Fruit fly (Drosophila melanogaster): ENCODE data around the gene CG7384.

CG7384 gene

DNA sequence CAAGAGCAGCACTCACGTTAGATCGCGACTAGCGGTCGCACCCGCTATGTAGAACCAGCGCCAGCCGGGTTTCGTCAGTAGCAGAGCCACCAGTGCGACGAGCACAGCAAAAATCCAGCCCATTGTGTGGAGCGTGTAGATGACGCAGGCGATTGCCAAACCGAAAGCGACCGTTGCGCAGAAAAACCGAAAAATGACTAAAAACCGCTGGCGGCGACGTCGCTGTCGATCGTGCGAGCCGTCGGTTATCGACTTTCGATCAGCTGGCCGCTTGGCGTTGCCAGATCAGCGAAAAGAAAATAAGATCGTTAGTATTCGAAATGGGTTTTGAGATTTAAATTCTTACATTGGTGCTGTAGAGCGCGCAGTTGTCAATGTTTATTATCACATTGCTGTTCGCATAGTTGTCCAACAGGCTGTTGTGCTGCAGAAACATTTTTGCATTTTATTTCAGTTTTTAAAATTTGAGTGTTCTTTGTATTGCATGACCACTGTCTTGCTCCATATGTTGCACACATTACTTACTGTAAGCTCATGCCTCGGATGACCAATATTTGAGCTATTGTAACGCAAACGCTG lies 6.3 kb upstream of the CG7384 start (continued):
- peak; percentile 31; the same call in 1 of the 2 replicates for TF ChIP-seq Oaz (GFP tag; IDR thresholded peaks at IDR 0.05)
- TF ChIP-seq CG15011 (GFP tag; optimal IDR thresholded peaks at IDR 0.05), result no peak
- no peak for TF ChIP-seq CG10147 (GFP tag; optimal IDR thresholded peaks at IDR 0.05)
- TF ChIP-seq unc-4 (GFP tag; IDR thresholded peaks at IDR 0.05; ENCODE audit: partially characterized antibody), result no peak; the same call in 1 of the 2 replicates
- peak; percentile 31 for TF ChIP-seq CG11504 (tag; optimal IDR thresholded peaks at IDR 0.05)
- TF ChIP-seq B-H2 (GFP tag; optimal IDR thresholded peaks at IDR 0.05), result no peak
- no peak for TF ChIP-seq CG8359 (GFP tag; optimal IDR thresholded peaks at IDR 0.05; ENCODE audit: borderline replicate concordance)
- TF ChIP-seq CG17802 (tag; optimal IDR thresholded peaks at IDR 0.05), result no peak
- TF ChIP-seq mam (GFP tag; optimal IDR thresholded peaks at IDR 0.05), result peak; percentile 47
- TF ChIP-seq inv (GFP tag; IDR thresholded peaks at IDR 0.05; ENCODE audit: partially characterized antibody), result no peak
- no peak; the same call in none of the 2 replicates for TF ChIP-seq E2f2 (GFP tag; IDR thresholded peaks at IDR 0.05)
- TF ChIP-seq crp (GFP tag; optimal IDR thresholded peaks at IDR 0.05), result peak; percentile 35 to 91
- peak; percentile 36 for TF ChIP-seq CG17385 (GFP tag; optimal IDR thresholded peaks at IDR 0.05)
- no peak for TF ChIP-seq CG2889 (GFP tag; IDR thresholded peaks at IDR 0.05)
- no peak for TF ChIP-seq CG1024 (GFP tag; IDR thresholded peaks at IDR 0.05)
- TF ChIP-seq CG13775 (GFP tag; optimal IDR thresholded peaks at IDR 0.05), result peak; percentile 43
- no peak for TF ChIP-seq CG2875 (GFP tag; optimal IDR thresholded peaks at IDR 0.05)
- TF ChIP-seq CG30431 (GFP tag; optimal IDR thresholded peaks at IDR 0.05), result peak; percentile 28
- peak; percentile 34 for TF ChIP-seq HmgD (GFP tag; optimal IDR thresholded peaks at IDR 0.05)
- no peak for TF ChIP-seq Sry-β (GFP tag; optimal IDR thresholded peaks at IDR 0.05)
- TF ChIP-seq CG1233 (GFP tag; optimal IDR thresholded peaks at IDR 0.05), result peak; percentile 43
- no peak for TF ChIP-seq CG6654 (GFP tag; optimal IDR thresholded peaks at IDR 0.05)
- TF ChIP-seq CG6689 (GFP tag; IDR thresholded peaks at IDR 0.05), result peak; percentile 36; the same call in 1 of the 2 replicates
- no peak for TF ChIP-seq CG16813 (GFP tag; IDR thresholded peaks at IDR 0.05; ENCODE audit: partially characterized antibody)
- TF ChIP-seq en (GFP tag; optimal IDR thresholded peaks at IDR 0.05), result peak; percentile 23
- no peak for TF ChIP-seq fru (optimal IDR thresholded peaks at IDR 0.05)
- TF ChIP-seq trh (GFP tag; optimal IDR thresholded peaks at IDR 0.05), result no peak
- peak; percentile 9 for TF ChIP-seq lbe (GFP tag; optimal IDR thresholded peaks at IDR 0.05)
- TF ChIP-seq Camta (GFP tag; optimal IDR thresholded peaks at IDR 0.05), result peak; percentile 44
- TF ChIP-seq ERR (GFP tag; optimal IDR thresholded peaks at IDR 0.05), result peak; percentile 50
- no peak for TF ChIP-seq ttk (GFP tag; IDR thresholded peaks at IDR 0.05)
- peak; percentile 6 for TF ChIP-seq gcm (GFP tag; optimal IDR thresholded peaks at IDR 0.05)
- peak; percentile 13 for TF ChIP-seq CG8944 (GFP tag; optimal IDR thresholded peaks at IDR 0.05)
- TF ChIP-seq HLH54F (GFP tag; optimal IDR thresholded peaks at IDR 0.05), result peak; percentile 31
- no peak for TF ChIP-seq kah (GFP tag; optimal IDR thresholded peaks at IDR 0.05)
- TF ChIP-seq CG6813 (GFP tag; optimal IDR thresholded peaks at IDR 0.05), result peak; percentile 6
- TF ChIP-seq CG32772 (GFP tag; IDR thresholded peaks at IDR 0.05), result no peak
- peak; percentile 91 for TF ChIP-seq Med (GFP tag)
- peak; percentile 35 for TF ChIP-seq wek (GFP tag; optimal IDR thresholded peaks at IDR 0.05)
- TF ChIP-seq ranshi (GFP tag; IDR thresholded peaks at IDR 0.05), result peak; percentile 4
- 0 out of 3 replicates have a peak, but pooled peaks have one; percentile 39 for TF ChIP-seq dysf (GFP tag; IDR thresholded peaks at IDR 0.05)
- no peak for TF ChIP-seq cad (GFP tag; optimal IDR thresholded peaks at IDR 0.05)
- TF ChIP-seq CG3065 (GFP tag; optimal IDR thresholded peaks at IDR 0.05), result no peak
- peak; percentile 4 for TF ChIP-seq Ets97D (GFP tag; optimal IDR thresholded peaks at IDR 0.05)
- no peak for TF ChIP-seq zf30C (GFP tag; optimal IDR thresholded peaks at IDR 0.05)
- no peak for TF ChIP-seq Dek (tag; optimal IDR thresholded peaks at IDR 0.05)
- 0 out of 3 replicates have a peak, but pooled peaks have one; percentile 54 for TF ChIP-seq CG11560 (tag; IDR thresholded peaks at IDR 0.05)
- peak; percentile 6 for TF ChIP-seq CG15479 (GFP tag; optimal IDR thresholded peaks at IDR 0.05)
- no peak for TF ChIP-seq Sry-δ (GFP tag; optimal IDR thresholded peaks at IDR 0.05)
- no peak for TF ChIP-seq dan (GFP tag; IDR thresholded peaks at IDR 0.05)
